Worm (Caenorhabditis elegans): ENCODE results near the gene Y38E10A.34.
A peak's percentile ranks its signal among the peaks of the same experiment; 100 is the strongest.
"Not testable (repeated sequence)": the region's sequence is repeated elsewhere in the genome, so short reads cannot be mapped to it uniquely, and the experiment has no call there.

Gene Y38E10A.34

DNA sequence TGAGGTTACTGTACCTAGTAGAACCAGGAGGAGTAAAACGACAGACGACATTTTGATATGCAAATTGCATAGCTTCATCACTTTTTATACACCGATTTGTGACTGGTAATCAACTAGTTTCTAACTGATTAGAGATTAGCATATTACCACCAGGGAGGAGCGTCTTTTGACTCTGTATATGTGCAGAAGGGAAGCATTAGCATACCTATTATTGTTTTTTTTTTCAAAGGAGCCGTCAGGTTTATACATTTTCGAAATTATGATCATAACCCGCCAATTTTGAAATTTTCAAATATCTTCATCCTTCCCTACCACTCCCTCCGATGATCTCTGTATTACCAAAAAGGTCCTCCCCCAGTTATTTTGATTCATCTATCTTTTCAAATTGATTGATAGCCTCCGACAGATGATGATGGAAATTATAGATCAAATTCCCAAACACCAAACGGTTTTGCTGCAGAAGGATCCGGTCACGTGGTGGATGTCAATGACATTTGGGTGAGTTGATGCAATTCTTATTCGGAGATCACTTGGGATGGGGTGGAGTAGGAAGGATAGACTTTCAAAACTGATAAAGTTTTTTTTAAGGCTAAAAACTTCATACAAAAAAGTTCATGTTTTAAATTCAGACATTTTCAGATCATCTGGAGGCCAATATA is 9.0 kb upstream of the Y38E10A.34 start, which contains the start of gene nspe-8 (continued):
- no peak for TF ChIP-seq vab-15 (tag; optimal IDR thresholded peaks at IDR 0.05)
- TF ChIP-seq dpl-1 (GFP tag; optimal IDR thresholded peaks at IDR 0.05), result peak in 1 of 3 experiments; percentile 34
- no peak for TF ChIP-seq ztf-4 (tag; optimal IDR thresholded peaks at IDR 0.05)
- TF ChIP-seq nhr-76 (tag; optimal IDR thresholded peaks at IDR 0.05), result no peak
- TF ChIP-seq hlh-4 (tag; optimal IDR thresholded peaks at IDR 0.05), result no peak
- peak; percentile 90 for TF ChIP-seq nhr-20 (tag; optimal IDR thresholded peaks at IDR 0.05)
- peak; percentile 81 for TF ChIP-seq nhr-71 (tag; optimal IDR thresholded peaks at IDR 0.05)
- TF ChIP-seq snpc-4 (tag; optimal IDR thresholded peaks at IDR 0.05), result no peak
- no peak for TF ChIP-seq alr-1 (tag; optimal IDR thresholded peaks at IDR 0.05; ENCODE audit: borderline replicate concordance)

ce11 chrII:12622843-12623242 is 8.1 kb upstream of the Y38E10A.34 start:
- TF ChIP-seq lir-3 (tag; optimal IDR thresholded peaks at IDR 0.05; ENCODE audit: poor library complexity) (no peak), dpl-1 (GFP tag; optimal IDR thresholded peaks at IDR 0.05) (no peak), vab-15 (tag; optimal IDR thresholded peaks at IDR 0.05) (no peak), unc-30 (tag; optimal IDR thresholded peaks at IDR 0.05) (no peak), tbx-2 (tag; optimal IDR thresholded peaks at IDR 0.05) (no peak), nhr-85 (tag) (peak; percentile 50), fkh-10 (GFP tag; optimal IDR thresholded peaks at IDR 0.05) (no peak), hlh-17 (GFP tag; optimal IDR thresholded peaks at IDR 0.05; ENCODE audit: borderline replicate concordance) (no peak), nhr-76 (tag; optimal IDR thresholded peaks at IDR 0.05) (no peak), mep-1 (tag; optimal IDR thresholded peaks at IDR 0.05) (no peak), lin-35 (GFP tag; optimal IDR thresholded peaks at IDR 0.05) (peak in 1 of 2 experiments; percentile 22), mdl-1 (tag; optimal IDR thresholded peaks at IDR 0.05) (no peak), ceh-8 (GFP tag; optimal IDR thresholded peaks at IDR 0.05) (no peak), snpc-4 (tag; optimal IDR thresholded peaks at IDR 0.05) (no peak), egl-13 (tag; optimal IDR thresholded peaks at IDR 0.05) (no peak), ets-5 (GFP tag; IDR thresholded peaks at IDR 0.05) (no peak), nhr-20 (tag; optimal IDR thresholded peaks at IDR 0.05) (peak; percentile 41), elt-3 (tag; optimal IDR thresholded peaks at IDR 0.05) (peak in 2 of 6 experiments; percentile 3 to 58), nhr-71 (tag; optimal IDR thresholded peaks at IDR 0.05) (no peak)

ce11 chrII:12624433-12624832 is 6.6 kb upstream of the Y38E10A.34 start, which contains the start of gene Y38E10A.14:
Gene Y38E10A.14, minus strand, starts transcription at chrII:12624533.
- not testable (repeated sequence) for TF ChIP-seq grh-1 (GFP tag; IDR thresholded peaks at IDR 0.05); tlp-1 (tag; optimal IDR thresholded peaks at IDR 0.05); lin-15B (tag; optimal IDR thresholded peaks at IDR 0.05)

ce11 chrII:12625673-12626072 is 5.3 kb upstream of the Y38E10A.34 start:
- TF ChIP-seq dpl-1 (GFP tag; optimal IDR thresholded peaks at IDR 0.05), result peak in 1 of 3 experiments; percentile 33
- TF ChIP-seq nhr-20 (tag; optimal IDR thresholded peaks at IDR 0.05), result peak; percentile 96
- TF ChIP-seq jun-1 (tag; optimal IDR thresholded peaks at IDR 0.05), result no peak
- no peak for TF ChIP-seq ceh-63 (GFP tag; optimal IDR thresholded peaks at IDR 0.05)
- peak; percentile 83 for TF ChIP-seq tbx-2 (tag; optimal IDR thresholded peaks at IDR 0.05)
- peak; percentile 68 to 97 (median 94) for TF ChIP-seq elt-3 (tag; optimal IDR thresholded peaks at IDR 0.05)
- no peak for TF ChIP-seq ceh-8 (GFP tag; optimal IDR thresholded peaks at IDR 0.05)
- TF ChIP-seq pax-3 (tag; optimal IDR thresholded peaks at IDR 0.05), result no peak
- TF ChIP-seq fkh-10 (GFP tag; optimal IDR thresholded peaks at IDR 0.05), result no peak
- no peak for TF ChIP-seq ceh-82 (tag; optimal IDR thresholded peaks at IDR 0.05)
- TF ChIP-seq vab-15 (tag; optimal IDR thresholded peaks at IDR 0.05), result no peak
- peak; percentile 84 for TF ChIP-seq nhr-71 (tag; optimal IDR thresholded peaks at IDR 0.05)
- peak; percentile 98 for TF ChIP-seq nhr-85 (tag)
- TF ChIP-seq swsn-7 (tag; optimal IDR thresholded peaks at IDR 0.05), result no peak
- TF ChIP-seq nhr-47 (tag; optimal IDR thresholded peaks at IDR 0.05), result peak; percentile 66
- peak; percentile 74 for TF ChIP-seq nhr-90 (tag; optimal IDR thresholded peaks at IDR 0.05; ENCODE audit: poor library complexity)
- no peak for TF ChIP-seq tlp-1 (tag; optimal IDR thresholded peaks at IDR 0.05)
- no peak for TF ChIP-seq snpc-4 (tag; optimal IDR thresholded peaks at IDR 0.05)
- no peak for TF ChIP-seq efl-1 (optimal IDR thresholded peaks at IDR 0.05)
- no peak for TF ChIP-seq efl-1 (GFP tag; optimal IDR thresholded peaks at IDR 0.05 in 1 of 2)
- peak; percentile 62 for TF ChIP-seq snu-23 (GFP tag; optimal IDR thresholded peaks at IDR 0.05)
- no peak for TF ChIP-seq fkh-8 (tag; optimal IDR thresholded peaks at IDR 0.05)
- TF ChIP-seq lin-14 (GFP tag; optimal IDR thresholded peaks at IDR 0.05), result peak; percentile 87
- TF ChIP-seq mdl-1 (tag; optimal IDR thresholded peaks at IDR 0.05), result peak in 1 of 2 experiments; percentile 75
- TF ChIP-seq isw-1 (GFP tag; IDR thresholded peaks at IDR 0.05), result no peak
- peak in 1 of 2 experiments; percentile 74 for TF ChIP-seq lin-35 (GFP tag; optimal IDR thresholded peaks at IDR 0.05)
- peak; percentile 84 for TF ChIP-seq nhr-19 (GFP tag; conservative IDR thresholded peaks at IDR 0.05)
- peak; percentile 79 for TF ChIP-seq blmp-1 (tag; optimal IDR thresholded peaks at IDR 0.05)
- TF ChIP-seq ztf-11 (tag; optimal IDR thresholded peaks at IDR 0.05), result no peak
- peak; percentile 73 for TF ChIP-seq grh-1 (GFP tag; IDR thresholded peaks at IDR 0.05)
- TF ChIP-seq lsy-2 (tag; optimal IDR thresholded peaks at IDR 0.05), result peak in 1 of 2 experiments; percentile 28

All from whole organism, L1 larva.